Fruit fly (Drosophila melanogaster) whole organism, pupa: ENCODE results near the gene CG6972.

Source experiments
- CG14655 ChIP-seq: fragments of 200-800 bp; sonication (Bioruptor generic); optimal IDR thresholded peaks from 3 replicates; lab custom pipeline; 2017; ENCODE audit warnings: mild to moderate bottlenecking, missing biosample characterization, missing genetic modification reagents, missing genetic modification characterization
- CG15710 ChIP-seq: fragments of 200-800 bp; sonication (Bioruptor generic); optimal IDR thresholded peaks from 2 replicates; lab custom pipeline; 2018; ENCODE audit warnings: missing biosample characterization, mild to moderate bottlenecking, missing genetic modification characterization, moderate library complexity
- CG8159 ChIP-seq: fragments of 200-800 bp; sonication (Bioruptor generic); optimal IDR thresholded peaks from 3 replicates; lab custom pipeline; 2018; ENCODE audit warnings: missing biosample characterization, mild to moderate bottlenecking, missing genetic modification characterization, moderate library complexity
- CG8301 ChIP-seq: fragments of 200-800 bp; sonication (Bioruptor generic); optimal IDR thresholded peaks from 2 replicates; lab custom pipeline; 2018; ENCODE audit warnings: missing biosample characterization, mild to moderate bottlenecking, missing genetic modification characterization
- EcR ChIP-seq: fragments of 200-800 bp; sonication (Bioruptor generic); optimal IDR thresholded peaks from 3 replicates; lab custom pipeline; 2019; ENCODE audit warnings: missing biosample characterization, missing genetic modification characterization, mild to moderate bottlenecking, moderate library complexity, missing genetic modification reagents
- Ets98B ChIP-seq: fragments of 200-800 bp; sonication (Bioruptor generic); IDR thresholded peaks from 2 replicates; pipeline ENCODE4 v1.3.6; 2022; ENCODE audit warnings: missing biosample characterization, missing genetic modification characterization

DNA sequence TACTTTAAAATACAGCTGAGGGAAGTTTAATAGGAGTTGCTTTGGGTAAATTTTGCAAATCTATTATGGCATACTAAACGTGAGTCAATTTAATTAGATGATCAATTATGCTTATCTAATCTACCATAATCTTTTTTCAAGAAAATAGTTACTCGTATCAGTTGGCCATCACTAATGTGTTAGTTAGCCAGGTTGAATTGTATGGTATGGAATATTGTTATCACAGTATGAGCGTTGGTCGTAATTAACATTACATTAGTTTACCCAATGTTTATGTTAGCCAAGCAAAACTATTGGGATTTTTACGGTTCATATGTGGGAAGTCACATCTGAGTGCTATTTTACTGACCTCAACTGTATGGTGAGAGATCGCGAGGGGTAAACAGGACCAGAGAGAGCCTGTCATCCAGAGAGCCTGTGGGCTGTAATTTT is 28.3 kb upstream of the CG6972 start:
- no peak for TF ChIP-seq CG14655
- TF ChIP-seq CG8301 (tag; lab: Kevin White, UChicago), result peak; percentile 12
- TF ChIP-seq Ets98B (GFP tag; lab: Robert Waterston, UW), result no peak
- peak; percentile 76 for TF ChIP-seq CG8159 (tag; lab: Kevin White, UChicago)
- TF ChIP-seq CG15710 (tag; lab: Kevin White, UChicago), result peak; percentile 62
- TF ChIP-seq EcR (GFP tag; lab: Kevin White, UChicago), result no peak
